Worm (Caenorhabditis elegans): ENCODE results near the gene srj-27.

The srj-27 gene

DNA sequence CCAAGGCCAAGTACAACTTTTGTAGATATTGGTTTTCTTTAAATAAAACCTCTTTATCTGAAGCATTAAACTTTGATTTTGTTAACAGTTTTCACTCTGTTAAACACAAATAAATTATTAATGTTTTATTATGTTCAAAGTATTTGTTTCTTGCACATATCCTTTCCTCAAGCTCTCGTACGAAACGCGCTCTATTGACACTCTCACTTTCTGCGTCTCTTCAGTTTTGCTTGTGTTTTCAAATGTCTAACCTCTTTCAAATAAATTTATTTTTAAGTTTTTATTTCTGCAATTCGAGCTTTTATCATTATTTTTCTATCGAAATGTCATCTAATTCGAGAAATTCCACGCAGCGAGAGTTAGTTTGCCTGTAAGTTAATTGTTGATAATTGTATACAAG is 16.5 kb upstream of the srj-27 start, which contains the start of gene K08F9.4 (continued):
- TF ChIP-seq pag-3 (tag; optimal IDR thresholded peaks at IDR 0.05; ENCODE audit: borderline replicate concordance, insufficient read depth): no peak
- no peak for TF ChIP-seq dsc-1 (tag; optimal IDR thresholded peaks at IDR 0.05)
- no peak for TF ChIP-seq unc-30 (tag; optimal IDR thresholded peaks at IDR 0.05)
- no peak for TF ChIP-seq jun-1 (tag; optimal IDR thresholded peaks at IDR 0.05)
- TF ChIP-seq vab-15 (tag; optimal IDR thresholded peaks at IDR 0.05): peak; percentile 2
- no peak for TF ChIP-seq nhr-84 (tag; optimal IDR thresholded peaks at IDR 0.05)
- peak; percentile 79 for TF ChIP-seq snu-23 (GFP tag; optimal IDR thresholded peaks at IDR 0.05)
- no peak for TF ChIP-seq fkh-10 (GFP tag; optimal IDR thresholded peaks at IDR 0.05)
- no peak for TF ChIP-seq hlh-4 (tag; optimal IDR thresholded peaks at IDR 0.05)
- no peak for TF ChIP-seq nhr-19 (GFP tag; conservative IDR thresholded peaks at IDR 0.05)
- TF ChIP-seq mep-1 (tag; optimal IDR thresholded peaks at IDR 0.05): peak; percentile 83
- TF ChIP-seq ceh-8 (GFP tag; optimal IDR thresholded peaks at IDR 0.05): no peak
- peak; percentile 70 for TF ChIP-seq skn-1 (tag; optimal IDR thresholded peaks at IDR 0.05)
- no peak for TF ChIP-seq isw-1 (GFP tag; IDR thresholded peaks at IDR 0.05)
- no peak for TF ChIP-seq ceh-90 (tag; optimal IDR thresholded peaks at IDR 0.05)
- TF ChIP-seq swsn-7 (tag; optimal IDR thresholded peaks at IDR 0.05): peak; percentile 51
- no peak for TF ChIP-seq C34B4.2 (tag; optimal IDR thresholded peaks at IDR 0.05)
- no peak for TF ChIP-seq pax-3 (tag; optimal IDR thresholded peaks at IDR 0.05)
- no peak for TF ChIP-seq aha-1 (tag; optimal IDR thresholded peaks at IDR 0.05)
- TF ChIP-seq ztf-11 (tag; optimal IDR thresholded peaks at IDR 0.05): no peak
- peak; percentile 89 for TF ChIP-seq nhr-85 (tag)
- peak; percentile 75 for TF ChIP-seq nhr-90 (tag; optimal IDR thresholded peaks at IDR 0.05; ENCODE audit: poor library complexity)
- peak; percentile 72 for TF ChIP-seq snpc-4 (tag; optimal IDR thresholded peaks at IDR 0.05)
- no peak for TF ChIP-seq efl-3 (GFP tag; optimal IDR thresholded peaks at IDR 0.05)
- no peak for TF ChIP-seq egl-27 (tag; optimal IDR thresholded peaks at IDR 0.05)
- TF ChIP-seq lin-35 (GFP tag; optimal IDR thresholded peaks at IDR 0.05): peak; percentile 75 to 85
- TF ChIP-seq C04F5.9 (tag; optimal IDR thresholded peaks at IDR 0.05): no peak
- TF ChIP-seq ceh-82 (tag; optimal IDR thresholded peaks at IDR 0.05): peak; percentile 24 to 71 (median 55)
- TF ChIP-seq sptf-1 (tag; optimal IDR thresholded peaks at IDR 0.05): no peak
- no peak for TF ChIP-seq Y116A8C.19 (tag; optimal IDR thresholded peaks at IDR 0.05; ENCODE audit: borderline replicate concordance)
- no peak for TF ChIP-seq mdl-1 (tag; optimal IDR thresholded peaks at IDR 0.05)
- TF ChIP-seq lin-15B (tag; optimal IDR thresholded peaks at IDR 0.05): peak; percentile 84
- TF ChIP-seq mef-2 (tag; optimal IDR thresholded peaks at IDR 0.05): no peak
- no peak for TF ChIP-seq nhr-77 (tag; optimal IDR thresholded peaks at IDR 0.05)
- TF ChIP-seq ceh-88 (GFP tag; IDR thresholded peaks at IDR 0.05): no peak
- peak; percentile 20 for TF ChIP-seq lin-13 (GFP tag; optimal IDR thresholded peaks at IDR 0.05)
- TF ChIP-seq ztf-4 (tag; optimal IDR thresholded peaks at IDR 0.05): no peak
- peak; percentile 100 for TF ChIP-seq blmp-1 (tag; optimal IDR thresholded peaks at IDR 0.05)
- TF ChIP-seq sox-4 (tag; optimal IDR thresholded peaks at IDR 0.05): no peak
- TF ChIP-seq dpl-1 (GFP tag; optimal IDR thresholded peaks at IDR 0.05): peak; percentile 75 to 83 (median 79)
- no peak for TF ChIP-seq lin-39 (tag; optimal IDR thresholded peaks at IDR 0.05)
- peak; percentile 0 for TF ChIP-seq irx-1 (tag; optimal IDR thresholded peaks at IDR 0.05)
- peak; percentile 75 to 82 for TF ChIP-seq lsy-2 (tag; optimal IDR thresholded peaks at IDR 0.05)
- no peak for TF ChIP-seq aly-2 (tag; optimal IDR thresholded peaks at IDR 0.05)
- peak; percentile 82 to 83 for TF ChIP-seq efl-1 (optimal IDR thresholded peaks at IDR 0.05)
- TF ChIP-seq efl-1 (GFP tag; optimal IDR thresholded peaks at IDR 0.05 in 1 of 2): peak; percentile 72 to 95
- peak; percentile 13 for TF ChIP-seq fkh-8 (tag; optimal IDR thresholded peaks at IDR 0.05)
- TF ChIP-seq nhr-76 (tag; optimal IDR thresholded peaks at IDR 0.05): no peak
- TF ChIP-seq hpl-2 (GFP tag; optimal IDR thresholded peaks at IDR 0.05): no peak
- no peak for TF ChIP-seq zag-1 (tag; optimal IDR thresholded peaks at IDR 0.05)
- no peak for TF ChIP-seq mab-9 (GFP tag; IDR thresholded peaks at IDR 0.05)
- no peak for TF ChIP-seq alr-1 (tag; optimal IDR thresholded peaks at IDR 0.05; ENCODE audit: borderline replicate concordance)
- TF ChIP-seq xbp-1 (tag; optimal IDR thresholded peaks at IDR 0.05): peak; percentile 63
- TF ChIP-seq lir-3 (tag; optimal IDR thresholded peaks at IDR 0.05; ENCODE audit: poor library complexity): peak; percentile 46

Data from whole organism, L1 larva.